Worm (Caenorhabditis elegans) whole organism, midembryonic: ENCODE results near the gene pes-5.

ENCODE experiments used
- flt-1 ChIP-seq: fragments of 200-800 bp; sonication (Bioruptor generic); IDR thresholded peaks from 2 replicates; pipeline ENCODE4 v1.3.6; 2022; ENCODE audit warnings: missing genetic modification characterization, missing compliant biosample characterization
- ztf-23 ChIP-seq: fragments of 200-800 bp; sonication (Bioruptor generic); IDR thresholded peaks from 2 replicates; pipeline ENCODE4 v1.3.6; 2022; ENCODE audit warnings: missing genetic modification reagents, missing genetic modification characterization, missing compliant biosample characterization
- ztf-29 ChIP-seq: fragments of 200-800 bp; sonication (Bioruptor generic); IDR thresholded peaks from 2 replicates; pipeline ENCODE4 v1.3.6; 2022; ENCODE audit warnings: missing genetic modification reagents, missing genetic modification characterization, missing compliant biosample characterization

DNA sequence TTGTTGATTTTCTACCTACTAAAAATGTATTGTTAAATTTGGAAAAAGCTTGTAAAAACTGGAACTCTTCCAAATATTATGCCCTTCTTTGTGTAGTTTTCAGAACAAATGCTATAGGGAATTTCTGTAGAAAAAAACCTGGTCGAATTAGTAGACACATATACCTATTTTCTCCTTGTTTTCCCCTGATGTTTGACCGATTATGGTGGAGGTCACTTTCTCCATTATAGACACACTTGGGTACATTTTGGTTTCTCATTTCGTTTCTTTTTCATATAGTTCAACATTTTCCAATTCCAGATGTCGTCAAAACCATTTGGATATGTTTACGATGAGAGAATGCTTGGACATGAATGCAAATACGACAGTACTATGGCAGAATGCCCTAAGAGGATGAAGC lies 31.1 kb downstream of the pes-5 start, which contains the start of gene hda-5:
- TF ChIP-seq ztf-29 (GFP tag; lab: Robert Waterston, UW) (no peak), ztf-23 (GFP tag; lab: Robert Waterston, UW) (no peak), flt-1 (GFP tag; lab: Robert Waterston, UW) (no peak)
